Fruit fly (Drosophila melanogaster) whole organism, prepupa: ENCODE results near the gene Cht11.
A peak's percentile ranks its signal among the peaks of the same experiment; 100 is the strongest.

Experiments
- Blimp-1 ChIP-seq: fragments of 200-800 bp; sonication (Bioruptor generic); optimal IDR thresholded peaks from 3 replicates; lab custom pipeline; 2017; ENCODE audit warnings: missing biosample characterization, missing genetic modification characterization, mild to moderate bottlenecking, moderate library complexity, missing genetic modification reagents
- CG10631 ChIP-seq: fragments of 200-800 bp; sonication (Bioruptor generic); optimal IDR thresholded peaks from 2 replicates; lab custom pipeline; 2016; ENCODE audit warnings: missing biosample characterization, missing genetic modification characterization
- CG10669 ChIP-seq: fragments of 200-800 bp; sonication (Bioruptor generic); optimal IDR thresholded peaks from 3 replicates; lab custom pipeline; 2018; ENCODE audit warnings: missing biosample characterization, mild to moderate bottlenecking, missing genetic modification characterization, moderate library complexity
- CG11294 ChIP-seq: fragments of 200-800 bp; sonication (Bioruptor generic); IDR thresholded peaks from 2 replicates; pipeline ENCODE4 v1.3.6; 2022; ENCODE audit warnings: missing biosample characterization, missing genetic modification characterization
- CG11762 ChIP-seq: fragments of 200-800 bp; sonication (Bioruptor generic); optimal IDR thresholded peaks from 3 replicates; lab custom pipeline; 2016; ENCODE audit warnings: missing biosample characterization, missing genetic modification characterization; ENCODE audit not compliant: insufficient read depth
- CG11902 ChIP-seq: fragments of 200-800 bp; sonication (Bioruptor generic); optimal IDR thresholded peaks from 3 replicates; lab custom pipeline; 2016; ENCODE audit warnings: missing biosample characterization, missing genetic modification characterization
- CG1621 ChIP-seq: fragments of 200-800 bp; sonication (Bioruptor generic); optimal IDR thresholded peaks from 3 replicates; lab custom pipeline; 2018; ENCODE audit warnings: missing biosample characterization, mild to moderate bottlenecking, missing genetic modification characterization
- CG31627 ChIP-seq: fragments of 200-800 bp; sonication (Bioruptor generic); optimal IDR thresholded peaks from 3 replicates; lab custom pipeline; 2016; ENCODE audit warnings: missing biosample characterization, missing genetic modification characterization
- CG32006 ChIP-seq: fragments of 200-800 bp; sonication (Bioruptor generic); optimal IDR thresholded peaks from 3 replicates; lab custom pipeline; 2017; ENCODE audit warnings: missing biosample characterization, mild to moderate bottlenecking, missing genetic modification characterization
- CG3919 ChIP-seq: fragments of 200-800 bp; sonication (Bioruptor generic); optimal IDR thresholded peaks from 3 replicates; lab custom pipeline; 2016; ENCODE audit warnings: missing biosample characterization, missing genetic modification characterization
- CG4318 ChIP-seq: fragments of 200-800 bp; sonication (Bioruptor generic); optimal IDR thresholded peaks from 3 replicates; lab custom pipeline; 2017; ENCODE audit warnings: missing biosample characterization, mild to moderate bottlenecking, missing genetic modification characterization
- CG6163 ChIP-seq: fragments of 200-800 bp; sonication (Bioruptor generic); IDR thresholded peaks from 3 replicates; pipeline ENCODE4 v1.3.6; 2022; ENCODE audit warnings: missing biosample characterization, missing genetic modification characterization
- CG6792 ChIP-seq: fragments of 200-800 bp; sonication (Bioruptor generic); optimal IDR thresholded peaks from 3 replicates; lab custom pipeline; 2016; ENCODE audit warnings: missing biosample characterization, missing genetic modification characterization
- CG6808 ChIP-seq: fragments of 200-800 bp; sonication (Bioruptor generic); optimal IDR thresholded peaks from 3 replicates; lab custom pipeline; 2017; ENCODE audit warnings: missing biosample characterization, missing genetic modification characterization, mild to moderate bottlenecking, moderate library complexity, missing genetic modification reagents
- CG6854 ChIP-seq: fragments of 200-800 bp; sonication (Bioruptor generic); optimal IDR thresholded peaks from 2 replicates; lab custom pipeline; 2017; ENCODE audit warnings: missing biosample characterization, mild to moderate bottlenecking, missing genetic modification characterization
- CG7368 ChIP-seq: fragments of 200-800 bp; sonication (Bioruptor generic); optimal IDR thresholded peaks from 3 replicates; lab custom pipeline; 2016; ENCODE audit warnings: missing biosample characterization, missing genetic modification characterization
- CG9139 ChIP-seq: fragments of 200-800 bp; sonication (Bioruptor generic); optimal IDR thresholded peaks from 3 replicates; lab custom pipeline; 2017; ENCODE audit warnings: missing biosample characterization, mild to moderate bottlenecking, missing genetic modification characterization
- Eip75B ChIP-seq: fragments of 200-800 bp; sonication (Bioruptor generic); optimal IDR thresholded peaks from 3 replicates; lab custom pipeline; 2016; ENCODE audit warnings: missing biosample characterization, missing genetic modification characterization
- Eip93F ChIP-seq: fragments of 200-800 bp; sonication (Bioruptor generic); optimal IDR thresholded peaks from 2 replicates; lab custom pipeline; 2016; ENCODE audit warnings: missing biosample characterization, mild to moderate bottlenecking, missing genetic modification characterization
- Ets96B ChIP-seq: fragments of 200-800 bp; optimal IDR thresholded peaks from 2 replicates; lab custom pipeline; 2019; ENCODE audit warnings: missing biosample characterization, mild to moderate bottlenecking, missing genetic modification characterization, moderate library complexity
- Gug ChIP-seq: fragments of 200-800 bp; sonication (Bioruptor generic); IDR thresholded peaks from 2 replicates; pipeline ENCODE4 v1.3.6; 2022; ENCODE audit warnings: missing biosample characterization, missing genetic modification characterization
- Hr38 ChIP-seq: sonication (Bioruptor generic); optimal IDR thresholded peaks from 2 replicates; lab custom pipeline; 2016; ENCODE audit warnings: missing biosample characterization, missing genetic modification characterization
- Met ChIP-seq: fragments of 200-800 bp; sonication (Bioruptor generic); optimal IDR thresholded peaks from 3 replicates; lab custom pipeline; 2016; ENCODE audit warnings: missing biosample characterization, missing genetic modification characterization
- Smox ChIP-seq: fragments of 200-800 bp; sonication (Bioruptor generic); optimal IDR thresholded peaks from 3 replicates; lab custom pipeline; 2016; ENCODE audit warnings: missing biosample characterization, missing genetic modification characterization
- Sox102F ChIP-seq: fragments of 200-800 bp; sonication (Bioruptor generic); optimal IDR thresholded peaks from 2 replicates; lab custom pipeline; 2016; ENCODE audit warnings: missing biosample characterization, mild to moderate bottlenecking, missing genetic modification characterization
- Sox15 ChIP-seq: fragments of 200-800 bp; sonication (Bioruptor generic); optimal IDR thresholded peaks from 3 replicates; lab custom pipeline; 2016; ENCODE audit warnings: missing biosample characterization, missing genetic modification characterization
- achi ChIP-seq: fragments of 200-800 bp; sonication (Bioruptor generic); optimal IDR thresholded peaks from 3 replicates; lab custom pipeline; 2016; ENCODE audit warnings: missing biosample characterization, missing genetic modification characterization
- acj6 ChIP-seq: fragments of 200-800 bp; sonication (Bioruptor generic); optimal IDR thresholded peaks from 3 replicates; lab custom pipeline; 2016; ENCODE audit warnings: missing biosample characterization, missing genetic modification characterization
- cyc ChIP-seq: fragments of 200-800 bp; sonication (Bioruptor generic); optimal IDR thresholded peaks from 3 replicates; lab custom pipeline; 2016; ENCODE audit warnings: missing biosample characterization, missing genetic modification characterization
- dac ChIP-seq: fragments of 200-800 bp; sonication (Bioruptor generic); optimal IDR thresholded peaks from 2 replicates; lab custom pipeline; 2017; ENCODE audit warnings: missing biosample characterization, mild to moderate bottlenecking, missing genetic modification characterization
- dsx ChIP-seq: fragments of 200-800 bp; optimal IDR thresholded peaks from 3 replicates; lab custom pipeline; 2019; ENCODE audit warnings: missing biosample characterization, mild to moderate bottlenecking, missing genetic modification characterization, moderate library complexity; ENCODE audit not compliant: poor library complexity, severe bottlenecking
- eg ChIP-seq: fragments of 200-800 bp; sonication (Bioruptor generic); IDR thresholded peaks from 3 replicates; pipeline ENCODE4 v1.3.6; 2022; ENCODE audit warnings: missing biosample characterization, missing genetic modification characterization
- esn ChIP-seq: fragments of 200-800 bp; sonication (Bioruptor generic); optimal IDR thresholded peaks from 2 replicates; lab custom pipeline; 2016; ENCODE audit warnings: missing biosample characterization, mild to moderate bottlenecking, missing genetic modification characterization, moderate library complexity
- fd59A ChIP-seq: fragments of 200-800 bp; sonication (Bioruptor generic); optimal IDR thresholded peaks from 2 replicates; lab custom pipeline; 2017; ENCODE audit warnings: missing biosample characterization, mild to moderate bottlenecking, missing genetic modification characterization, missing genetic modification reagents
- fd85E ChIP-seq: fragments of 200-800 bp; sonication (Bioruptor generic); optimal IDR thresholded peaks from 3 replicates; lab custom pipeline; 2016; ENCODE audit warnings: missing biosample characterization, missing genetic modification characterization
- net ChIP-seq: fragments of 200-800 bp; sonication (Bioruptor generic); optimal IDR thresholded peaks from 3 replicates; lab custom pipeline; 2016; ENCODE audit warnings: missing biosample characterization, missing genetic modification characterization
- pdm3 ChIP-seq: fragments of 200-800 bp; sonication (Bioruptor generic); optimal IDR thresholded peaks from 3 replicates; lab custom pipeline; 2016; ENCODE audit warnings: missing biosample characterization, missing genetic modification characterization
- salr ChIP-seq, 2 experiments: fragments of 200-800 bp; sonication (Bioruptor generic); optimal IDR thresholded peaks; 3 replicates each; lab custom pipeline; 2016 to 2018; ENCODE audit warnings: missing biosample characterization in 2 of 2, missing genetic modification characterization in 2 of 2, mild to moderate bottlenecking in 1 of 2
- spab ChIP-seq: fragments of 200-800 bp; sonication (Bioruptor generic); optimal IDR thresholded peaks from 2 replicates; lab custom pipeline; 2017; ENCODE audit warnings: missing biosample characterization, mild to moderate bottlenecking, missing genetic modification characterization, missing genetic modification reagents
- ss ChIP-seq, 2 experiments: fragments of 200-800 bp; sonication (Bioruptor generic); optimal IDR thresholded peaks; 2 replicates in 1 of 2; 3 replicates in 1 of 2; lab custom pipeline; 2017 to 2018; ENCODE audit warnings: mild to moderate bottlenecking in 2 of 2, missing biosample characterization in 2 of 2, missing genetic modification characterization in 2 of 2, moderate library complexity in 1 of 2
- topi ChIP-seq: fragments of 200-800 bp; sonication (Bioruptor generic); optimal IDR thresholded peaks from 3 replicates; lab custom pipeline; 2016; ENCODE audit warnings: missing biosample characterization, missing genetic modification characterization
- vri ChIP-seq: fragments of 200-800 bp; sonication (Bioruptor generic); optimal IDR thresholded peaks from 3 replicates; lab custom pipeline; 2016; ENCODE audit warnings: missing biosample characterization, mild to moderate bottlenecking, missing genetic modification characterization

Gene Cht11

dm6 chrX:6863289-6863938 is 14.1 kb upstream of the Cht11 start, which contains the start of gene CG43736 (continued):
- TF ChIP-seq CG9139 (GFP tag; lab: Kevin White, UChicago): peak; percentile 86
- peak; percentile 91 for TF ChIP-seq Sox102F (GFP tag; lab: Kevin White, UChicago)
- TF ChIP-seq Met: peak; percentile 96
- peak; percentile 87 for TF ChIP-seq CG6163 (GFP tag; lab: Robert Waterston, UW)
- TF ChIP-seq CG11762 (GFP tag; lab: Kevin White, UChicago): peak; percentile 90
- TF ChIP-seq pdm3: peak; percentile 95
- peak; percentile 90 for TF ChIP-seq CG6792
- TF ChIP-seq Hr38 (GFP tag; lab: Kevin White, UChicago): no peak
- TF ChIP-seq CG10631 (GFP tag; lab: Kevin White, UChicago): peak; percentile 95
- TF ChIP-seq cyc: peak; percentile 93
- peak; percentile 86 for TF ChIP-seq Sox15
- TF ChIP-seq eg (GFP tag; lab: Robert Waterston, UW): peak; percentile 91
- peak; percentile 76 for TF ChIP-seq fd85E
- TF ChIP-seq Blimp-1 (GFP tag; lab: Kevin White, UChicago): peak; percentile 80
- peak; percentile 93 for TF ChIP-seq Gug (GFP tag; lab: Robert Waterston, UW)
- peak; percentile 93 for TF ChIP-seq fd59A
- TF ChIP-seq vri (GFP tag; lab: Kevin White, UChicago): peak; percentile 78
- TF ChIP-seq dsx: peak; percentile 93
- TF ChIP-seq CG10669 (GFP tag; lab: Kevin White, UChicago): peak; percentile 94
- peak; percentile 94 for TF ChIP-seq Smox (GFP tag; lab: Kevin White, UChicago)
- TF ChIP-seq CG31627: peak; percentile 94
- peak; percentile 94 for TF ChIP-seq acj6 (GFP tag; lab: Kevin White, UChicago)
- TF ChIP-seq CG6854 (GFP tag; lab: Kevin White, UChicago): peak; percentile 87

dm6 chrX:6862521-6863288 is 13.4 kb upstream of the Cht11 start:
- TF ChIP-seq dsx: peak; percentile 69
- TF ChIP-seq Eip75B (GFP tag; lab: Kevin White, UChicago): no peak
- no peak for TF ChIP-seq CG6792
- peak; percentile 64 for TF ChIP-seq CG1621 (tag; lab: Kevin White, UChicago)
- TF ChIP-seq Met: no peak
- peak; percentile 53; the same call in 1 of the 3 replicates for TF ChIP-seq eg (GFP tag; lab: Robert Waterston, UW)
- peak in 1 of 2 experiments; percentile 3 for TF ChIP-seq ss (GFP tag; optimal IDR thresholded peaks at IDR 0.05; lab: Kevin White, UChicago)
- no peak for TF ChIP-seq CG11902 (GFP tag; lab: Kevin White, UChicago)
- TF ChIP-seq Eip93F (GFP tag; lab: Kevin White, UChicago): peak; percentile 6
- no peak for TF ChIP-seq dac (GFP tag; lab: Kevin White, UChicago)
- no peak for TF ChIP-seq CG4318
- peak; percentile 53 for TF ChIP-seq vri (GFP tag; lab: Kevin White, UChicago)
- no peak for TF ChIP-seq salr (GFP tag; optimal IDR thresholded peaks at IDR 0.05; lab: Kevin White, UChicago)

DNA sequence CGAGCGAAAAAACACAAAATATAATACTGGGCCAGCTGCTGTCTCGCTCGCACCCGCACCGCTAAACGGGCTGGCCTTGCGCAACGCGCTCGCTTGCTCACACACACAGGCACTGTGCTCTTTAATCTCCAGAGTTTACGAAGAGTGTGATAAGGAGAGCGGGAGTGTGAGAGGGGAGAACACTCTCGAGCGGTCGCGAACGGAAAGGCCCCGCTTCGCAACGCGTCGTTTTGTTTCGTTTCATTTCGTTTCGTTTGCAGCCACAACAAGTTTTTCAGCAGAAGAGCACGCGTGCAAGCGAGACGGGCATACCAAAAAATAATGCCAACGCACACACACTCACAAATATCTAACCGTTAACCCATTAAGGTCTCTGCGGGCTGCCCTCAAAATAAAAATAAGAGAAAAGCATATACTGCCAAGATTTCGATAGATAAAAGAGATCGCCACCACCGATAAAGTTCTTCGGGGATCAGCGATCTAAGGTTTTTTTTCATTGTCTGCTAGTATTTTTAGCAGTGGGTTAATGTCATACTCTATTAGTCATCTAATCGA is 12.3 kb upstream of the Cht11 start:
- TF ChIP-seq CG11902 (GFP tag; lab: Kevin White, UChicago): peak; percentile 57
- peak; percentile 55 for TF ChIP-seq net (GFP tag; lab: Kevin White, UChicago)
- TF ChIP-seq acj6 (GFP tag; lab: Kevin White, UChicago): peak; percentile 68
- peak; percentile 88 for TF ChIP-seq CG32006 (GFP tag; lab: Kevin White, UChicago)
- TF ChIP-seq esn (GFP tag; lab: Kevin White, UChicago): peak; percentile 85
- peak; percentile 85 for TF ChIP-seq Smox (GFP tag; lab: Kevin White, UChicago)
- peak; percentile 82 for TF ChIP-seq CG11294 (GFP tag; lab: Robert Waterston, UW)
- TF ChIP-seq CG7368 (GFP tag; lab: Kevin White, UChicago): peak; percentile 37
- TF ChIP-seq Met: peak; percentile 86
- peak; percentile 79 for TF ChIP-seq CG4318
- TF ChIP-seq eg (GFP tag; lab: Robert Waterston, UW): peak; percentile 91
- TF ChIP-seq Sox102F (GFP tag; lab: Kevin White, UChicago): peak; percentile 73
- TF ChIP-seq cyc: peak; percentile 75
- peak; percentile 17 for TF ChIP-seq CG11762 (GFP tag; lab: Kevin White, UChicago)
- peak; percentile 73 for TF ChIP-seq Ets96B (tag; lab: Kevin White, UChicago)
- TF ChIP-seq CG6808 (GFP tag; lab: Kevin White, UChicago): peak; percentile 64
- peak; percentile 80 for TF ChIP-seq achi (GFP tag; lab: Kevin White, UChicago)
- peak in 1 of 2 experiments; percentile 38 for TF ChIP-seq salr (GFP tag; optimal IDR thresholded peaks at IDR 0.05; lab: Kevin White, UChicago)
- TF ChIP-seq dsx: peak; percentile 60
- TF ChIP-seq CG3919 (GFP tag; lab: Kevin White, UChicago): peak; percentile 74
- peak; percentile 55 for TF ChIP-seq spab (GFP tag; lab: Kevin White, UChicago)
- peak; percentile 64 to 78 for TF ChIP-seq ss (GFP tag; optimal IDR thresholded peaks at IDR 0.05; lab: Kevin White, UChicago)
- TF ChIP-seq topi (GFP tag; lab: Kevin White, UChicago): peak; percentile 88
- peak; percentile 78 for TF ChIP-seq pdm3
